Fruit fly (Drosophila melanogaster) whole organism, prepupa: ENCODE measurements around the gene CG5715.

Experiments used
- Blimp-1 ChIP-seq: fragments of 200-800 bp; sonication (Bioruptor generic); optimal IDR thresholded peaks from 3 replicates; lab custom pipeline; 2017; ENCODE audit warnings: missing biosample characterization, missing genetic modification characterization, mild to moderate bottlenecking, moderate library complexity, missing genetic modification reagents
- CG10631 ChIP-seq: fragments of 200-800 bp; sonication (Bioruptor generic); optimal IDR thresholded peaks from 2 replicates; lab custom pipeline; 2016; ENCODE audit warnings: missing biosample characterization, missing genetic modification characterization
- CG10669 ChIP-seq: fragments of 200-800 bp; sonication (Bioruptor generic); optimal IDR thresholded peaks from 3 replicates; lab custom pipeline; 2018; ENCODE audit warnings: missing biosample characterization, mild to moderate bottlenecking, missing genetic modification characterization, moderate library complexity
- CG11294 ChIP-seq: fragments of 200-800 bp; sonication (Bioruptor generic); IDR thresholded peaks from 2 replicates; pipeline ENCODE4 v1.3.6; 2022; ENCODE audit warnings: missing biosample characterization, missing genetic modification characterization
- CG11762 ChIP-seq: fragments of 200-800 bp; sonication (Bioruptor generic); optimal IDR thresholded peaks from 3 replicates; lab custom pipeline; 2016; ENCODE audit warnings: missing biosample characterization, missing genetic modification characterization; ENCODE audit not compliant: insufficient read depth
- CG11902 ChIP-seq: fragments of 200-800 bp; sonication (Bioruptor generic); optimal IDR thresholded peaks from 3 replicates; lab custom pipeline; 2016; ENCODE audit warnings: missing biosample characterization, missing genetic modification characterization
- CG15336 ChIP-seq: fragments of 200-800 bp; sonication (Bioruptor generic); IDR thresholded peaks from 2 replicates; pipeline ENCODE4 v1.3.6; 2022; ENCODE audit warnings: missing biosample characterization, missing genetic modification characterization
- CG1621 ChIP-seq: fragments of 200-800 bp; sonication (Bioruptor generic); optimal IDR thresholded peaks from 3 replicates; lab custom pipeline; 2018; ENCODE audit warnings: missing biosample characterization, mild to moderate bottlenecking, missing genetic modification characterization
- CG16779 ChIP-seq: fragments of 200-800 bp; sonication (Bioruptor generic); optimal IDR thresholded peaks from 3 replicates; lab custom pipeline; 2017; ENCODE audit warnings: missing biosample characterization, mild to moderate bottlenecking, missing genetic modification characterization
- CG3032 ChIP-seq: fragments of 200-800 bp; optimal IDR thresholded peaks from 2 replicates; lab custom pipeline; 2019; ENCODE audit warnings: missing biosample characterization, mild to moderate bottlenecking, missing genetic modification characterization, moderate library complexity
- CG31627 ChIP-seq: fragments of 200-800 bp; sonication (Bioruptor generic); optimal IDR thresholded peaks from 3 replicates; lab custom pipeline; 2016; ENCODE audit warnings: missing biosample characterization, missing genetic modification characterization
- CG32006 ChIP-seq: fragments of 200-800 bp; sonication (Bioruptor generic); optimal IDR thresholded peaks from 3 replicates; lab custom pipeline; 2017; ENCODE audit warnings: missing biosample characterization, mild to moderate bottlenecking, missing genetic modification characterization
- CG34406 ChIP-seq: fragments of 200-800 bp; sonication (Bioruptor generic); optimal IDR thresholded peaks from 3 replicates; lab custom pipeline; 2016; ENCODE audit warnings: missing biosample characterization, missing genetic modification characterization
- CG3919 ChIP-seq: fragments of 200-800 bp; sonication (Bioruptor generic); optimal IDR thresholded peaks from 3 replicates; lab custom pipeline; 2016; ENCODE audit warnings: missing biosample characterization, missing genetic modification characterization
- CG6163 ChIP-seq: fragments of 200-800 bp; sonication (Bioruptor generic); IDR thresholded peaks from 3 replicates; pipeline ENCODE4 v1.3.6; 2022; ENCODE audit warnings: missing biosample characterization, missing genetic modification characterization
- CG6276 ChIP-seq: fragments of 200-800 bp; sonication (Bioruptor generic); optimal IDR thresholded peaks from 2 replicates; lab custom pipeline; 2017; ENCODE audit warnings: missing biosample characterization, mild to moderate bottlenecking, missing genetic modification characterization
- CG6792 ChIP-seq: fragments of 200-800 bp; sonication (Bioruptor generic); optimal IDR thresholded peaks from 3 replicates; lab custom pipeline; 2016; ENCODE audit warnings: missing biosample characterization, missing genetic modification characterization
- CG6808 ChIP-seq: fragments of 200-800 bp; sonication (Bioruptor generic); optimal IDR thresholded peaks from 3 replicates; lab custom pipeline; 2017; ENCODE audit warnings: missing biosample characterization, missing genetic modification characterization, mild to moderate bottlenecking, moderate library complexity, missing genetic modification reagents
- CG6854 ChIP-seq: fragments of 200-800 bp; sonication (Bioruptor generic); optimal IDR thresholded peaks from 2 replicates; lab custom pipeline; 2017; ENCODE audit warnings: missing biosample characterization, mild to moderate bottlenecking, missing genetic modification characterization
- CG8119 ChIP-seq: fragments of 200-800 bp; sonication (Bioruptor generic); IDR thresholded peaks from 3 replicates; pipeline ENCODE4 v1.3.6; 2022; ENCODE audit warnings: missing biosample characterization, missing genetic modification characterization
- CG8319 ChIP-seq: fragments of 200-800 bp; sonication (Bioruptor generic); optimal IDR thresholded peaks from 3 replicates; lab custom pipeline; 2016; ENCODE audit warnings: missing biosample characterization, missing genetic modification characterization
- CG8632 ChIP-seq: fragments of 200-800 bp; sonication (Bioruptor generic); optimal IDR thresholded peaks from 3 replicates; lab custom pipeline; 2016; ENCODE audit warnings: missing biosample characterization, missing genetic modification characterization
- CG9139 ChIP-seq: fragments of 200-800 bp; sonication (Bioruptor generic); optimal IDR thresholded peaks from 3 replicates; lab custom pipeline; 2017; ENCODE audit warnings: missing biosample characterization, mild to moderate bottlenecking, missing genetic modification characterization
- Eip75B ChIP-seq: fragments of 200-800 bp; sonication (Bioruptor generic); optimal IDR thresholded peaks from 3 replicates; lab custom pipeline; 2016; ENCODE audit warnings: missing biosample characterization, missing genetic modification characterization
- Eip78C ChIP-seq: fragments of 200-800 bp; sonication (Bioruptor generic); peaks from one replicate; lab custom pipeline; 2016; ENCODE audit warnings: missing biosample characterization, missing genetic modification characterization
- Eip93F ChIP-seq: fragments of 200-800 bp; sonication (Bioruptor generic); optimal IDR thresholded peaks from 2 replicates; lab custom pipeline; 2016; ENCODE audit warnings: missing biosample characterization, mild to moderate bottlenecking, missing genetic modification characterization
- Ets21C ChIP-seq: fragments of 200-800 bp; sonication (Bioruptor generic); optimal IDR thresholded peaks from 3 replicates; lab custom pipeline; 2016; ENCODE audit warnings: missing biosample characterization, missing genetic modification characterization
- Ets96B ChIP-seq: fragments of 200-800 bp; optimal IDR thresholded peaks from 2 replicates; lab custom pipeline; 2019; ENCODE audit warnings: missing biosample characterization, mild to moderate bottlenecking, missing genetic modification characterization, moderate library complexity
- Hr38 ChIP-seq: sonication (Bioruptor generic); optimal IDR thresholded peaks from 2 replicates; lab custom pipeline; 2016; ENCODE audit warnings: missing biosample characterization, missing genetic modification characterization
- Hr39 ChIP-seq: fragments of 200-800 bp; sonication (Bioruptor generic); optimal IDR thresholded peaks from 2 replicates; lab custom pipeline; 2016; ENCODE audit warnings: missing biosample characterization, missing genetic modification characterization
- Hr4 ChIP-seq: fragments of 200-800 bp; sonication (Bioruptor generic); optimal IDR thresholded peaks from 3 replicates; lab custom pipeline; 2016; ENCODE audit warnings: missing biosample characterization, missing genetic modification characterization
- Lpt ChIP-seq: fragments of 200-800 bp; sonication (Bioruptor generic); optimal IDR thresholded peaks from 3 replicates; lab custom pipeline; 2016; ENCODE audit warnings: missing biosample characterization, missing genetic modification characterization
- Met ChIP-seq: fragments of 200-800 bp; sonication (Bioruptor generic); optimal IDR thresholded peaks from 3 replicates; lab custom pipeline; 2016; ENCODE audit warnings: missing biosample characterization, missing genetic modification characterization
- OdsH ChIP-seq: fragments of 200-800 bp; sonication (Bioruptor generic); optimal IDR thresholded peaks from 3 replicates; lab custom pipeline; 2016; ENCODE audit warnings: missing biosample characterization, missing genetic modification characterization
- Sox102F ChIP-seq: fragments of 200-800 bp; sonication (Bioruptor generic); optimal IDR thresholded peaks from 2 replicates; lab custom pipeline; 2016; ENCODE audit warnings: missing biosample characterization, mild to moderate bottlenecking, missing genetic modification characterization
- Sox14 ChIP-seq: fragments of 200-800 bp; sonication (Bioruptor generic); optimal IDR thresholded peaks from 3 replicates; lab custom pipeline; 2016; ENCODE audit warnings: missing biosample characterization, missing genetic modification characterization
- Sox15 ChIP-seq: fragments of 200-800 bp; sonication (Bioruptor generic); optimal IDR thresholded peaks from 3 replicates; lab custom pipeline; 2016; ENCODE audit warnings: missing biosample characterization, missing genetic modification characterization
- achi ChIP-seq: fragments of 200-800 bp; sonication (Bioruptor generic); optimal IDR thresholded peaks from 3 replicates; lab custom pipeline; 2016; ENCODE audit warnings: missing biosample characterization, missing genetic modification characterization
- acj6 ChIP-seq: fragments of 200-800 bp; sonication (Bioruptor generic); optimal IDR thresholded peaks from 3 replicates; lab custom pipeline; 2016; ENCODE audit warnings: missing biosample characterization, missing genetic modification characterization
- dac ChIP-seq: fragments of 200-800 bp; sonication (Bioruptor generic); optimal IDR thresholded peaks from 2 replicates; lab custom pipeline; 2017; ENCODE audit warnings: missing biosample characterization, mild to moderate bottlenecking, missing genetic modification characterization
- dsx ChIP-seq: fragments of 200-800 bp; optimal IDR thresholded peaks from 3 replicates; lab custom pipeline; 2019; ENCODE audit warnings: missing biosample characterization, mild to moderate bottlenecking, missing genetic modification characterization, moderate library complexity; ENCODE audit not compliant: poor library complexity, severe bottlenecking
- eg ChIP-seq: fragments of 200-800 bp; sonication (Bioruptor generic); IDR thresholded peaks from 3 replicates; pipeline ENCODE4 v1.3.6; 2022; ENCODE audit warnings: missing biosample characterization, missing genetic modification characterization
- esn ChIP-seq: fragments of 200-800 bp; sonication (Bioruptor generic); optimal IDR thresholded peaks from 2 replicates; lab custom pipeline; 2016; ENCODE audit warnings: missing biosample characterization, mild to moderate bottlenecking, missing genetic modification characterization, moderate library complexity
- fd85E ChIP-seq: fragments of 200-800 bp; sonication (Bioruptor generic); optimal IDR thresholded peaks from 3 replicates; lab custom pipeline; 2016; ENCODE audit warnings: missing biosample characterization, missing genetic modification characterization
- fkh ChIP-seq: fragments of 200-800 bp; sonication (Bioruptor generic); optimal IDR thresholded peaks from 3 replicates; lab custom pipeline; 2017; ENCODE audit warnings: missing biosample characterization, mild to moderate bottlenecking, missing genetic modification characterization, moderate library complexity
- lz ChIP-seq: fragments of 200-800 bp; sonication (Bioruptor generic); optimal IDR thresholded peaks from 3 replicates; lab custom pipeline; 2016; ENCODE audit warnings: missing biosample characterization, missing genetic modification characterization
- net ChIP-seq: fragments of 200-800 bp; sonication (Bioruptor generic); optimal IDR thresholded peaks from 3 replicates; lab custom pipeline; 2016; ENCODE audit warnings: missing biosample characterization, missing genetic modification characterization
- spab ChIP-seq: fragments of 200-800 bp; sonication (Bioruptor generic); optimal IDR thresholded peaks from 2 replicates; lab custom pipeline; 2017; ENCODE audit warnings: missing biosample characterization, mild to moderate bottlenecking, missing genetic modification characterization, missing genetic modification reagents
- ss ChIP-seq, 2 experiments: fragments of 200-800 bp; sonication (Bioruptor generic); optimal IDR thresholded peaks; 2 replicates in 1 of 2; 3 replicates in 1 of 2; lab custom pipeline; 2017 to 2018; ENCODE audit warnings: mild to moderate bottlenecking in 2 of 2, missing biosample characterization in 2 of 2, missing genetic modification characterization in 2 of 2, moderate library complexity in 1 of 2
- svp ChIP-seq: fragments of 200-800 bp; sonication (Bioruptor generic); peaks from one replicate; lab custom pipeline; 2016; ENCODE audit warnings: missing biosample characterization, missing genetic modification characterization
- topi ChIP-seq: fragments of 200-800 bp; sonication (Bioruptor generic); optimal IDR thresholded peaks from 3 replicates; lab custom pipeline; 2016; ENCODE audit warnings: missing biosample characterization, missing genetic modification characterization
- vri ChIP-seq: fragments of 200-800 bp; sonication (Bioruptor generic); optimal IDR thresholded peaks from 3 replicates; lab custom pipeline; 2016; ENCODE audit warnings: missing biosample characterization, mild to moderate bottlenecking, missing genetic modification characterization

Gene CG5715

dm6 chr3R:24272775-24273290 is 21.4 kb downstream of the CG5715 start, which contains the start of gene Orct2:
Gene Orct2 (plus strand): TSS chr3R:24273029.
- TF ChIP-seq Hr38 (GFP tag; lab: Kevin White, UChicago) (no peak), Hr39 (GFP tag; lab: Kevin White, UChicago) (no peak), CG10669 (GFP tag; lab: Kevin White, UChicago) (peak; percentile 2), Sox102F (GFP tag; lab: Kevin White, UChicago) (peak; percentile 30), Hr4 (no peak), CG11902 (GFP tag; lab: Kevin White, UChicago) (no peak), Ets21C (GFP tag; lab: Kevin White, UChicago) (no peak), Lpt (GFP tag; lab: Kevin White, UChicago) (peak; percentile 34), esn (GFP tag; lab: Kevin White, UChicago) (no peak), net (GFP tag; lab: Kevin White, UChicago) (peak; percentile 8), CG1621 (tag; lab: Kevin White, UChicago) (peak; percentile 41), dsx (GFP tag; lab: Kevin White, UChicago) (no peak), fd85E (GFP tag; lab: Kevin White, UChicago) (no peak), CG6808 (GFP tag; lab: Kevin White, UChicago) (peak; percentile 39), CG34406 (GFP tag; lab: Kevin White, UChicago) (no peak), dac (GFP tag; lab: Kevin White, UChicago) (no peak), fkh (GFP tag; lab: Kevin White, UChicago) (peak; percentile 74), acj6 (GFP tag; lab: Kevin White, UChicago) (no peak), CG6163 (GFP tag; lab: Robert Waterston, UW) (peak; percentile 25; the same call in 1 of the 3 replicates), CG9139 (peak; percentile 4), CG11762 (no peak), eg (GFP tag; lab: Robert Waterston, UW) (peak; percentile 28; the same call in 2 of the 3 replicates), CG11294 (GFP tag; lab: Robert Waterston, UW) (0 out of 2 replicates have a peak, but pooled peaks have one; percentile 15), Ets96B (no peak), achi (GFP tag; lab: Kevin White, UChicago) (no peak), CG3032 (tag; lab: Kevin White, UChicago) (no peak), Met (GFP tag; lab: Kevin White, UChicago) (peak; percentile 41), CG3919 (GFP tag; lab: Kevin White, UChicago) (peak; percentile 38), svp (GFP tag; lab: Kevin White, UChicago) (peak; percentile 42), lz (GFP tag; lab: Kevin White, UChicago) (no peak), CG6854 (peak; percentile 52), Sox15 (GFP tag; lab: Kevin White, UChicago) (no peak), CG6792 (no peak), CG6276 (GFP tag; lab: Kevin White, UChicago) (peak; percentile 2), ss (GFP tag; optimal IDR thresholded peaks at IDR 0.05; lab: Kevin White, UChicago) (peak; percentile 24 to 33), vri (GFP tag; lab: Kevin White, UChicago) (peak; percentile 37), Eip93F (GFP tag; lab: Kevin White, UChicago) (no peak), Sox14 (GFP tag; lab: Kevin White, UChicago) (no peak), Blimp-1 (GFP tag; lab: Kevin White, UChicago) (peak; percentile 15), CG16779 (tag; lab: Kevin White, UChicago) (peak; percentile 47), OdsH (no peak), topi (GFP tag; lab: Kevin White, UChicago) (no peak), Eip78C (GFP tag; lab: Kevin White, UChicago) (peak; percentile 11), CG32006 (GFP tag; lab: Kevin White, UChicago) (peak; percentile 3), CG8319 (GFP tag; lab: Kevin White, UChicago) (no peak), Eip75B (peak; percentile 38), CG31627 (no peak), CG15336 (peak; percentile 25; the same call in 1 of the 2 replicates), CG8119 (GFP tag; lab: Robert Waterston, UW) (peak; percentile 51; the same call in 1 of the 3 replicates), spab (GFP tag; lab: Kevin White, UChicago) (peak; percentile 10), CG10631 (GFP tag; lab: Kevin White, UChicago) (no peak), CG8632 (GFP tag; lab: Kevin White, UChicago) (no peak)
